Worm (Caenorhabditis elegans) whole organism, L1 larva: ENCODE measurements around the gene tag-340.

ENCODE experiments used
- C04F5.9 ChIP-seq: sonication (generic microtip); optimal IDR thresholded peaks from 2 replicates; lab custom pipeline; 2016; ENCODE audit warnings: missing genetic modification characterization, missing compliant biosample characterization
- C16A3.4 ChIP-seq: fragments of 150-350 bp; optimal IDR thresholded peaks from 2 replicates; lab custom pipeline; 2014; ENCODE audit warnings: missing biosample characterization, missing genetic modification characterization
- ama-1 ChIP-seq: fragments of 150-350 bp; optimal IDR thresholded peaks from 2 replicates; lab custom pipeline; 2014
- blmp-1 ChIP-seq: fragments of 150-350 bp; optimal IDR thresholded peaks from 2 replicates; lab custom pipeline; 2014; ENCODE audit warnings: missing biosample characterization, missing genetic modification characterization
- ceh-63 ChIP-seq: fragments of 200-800 bp; sonication (Bioruptor generic); optimal IDR thresholded peaks from 2 replicates; lab custom pipeline; 2018; ENCODE audit warnings: mild to moderate bottlenecking, missing genetic modification characterization, missing compliant biosample characterization
- ceh-8 ChIP-seq: fragments of 200-800 bp; sonication (Bioruptor generic); optimal IDR thresholded peaks from 2 replicates; lab custom pipeline; 2018; ENCODE audit warnings: mild to moderate bottlenecking, missing genetic modification characterization, moderate library complexity, missing compliant biosample characterization
- ceh-88 ChIP-seq: fragments of 200-800 bp; sonication (Bioruptor generic); IDR thresholded peaks from 2 replicates; pipeline ENCODE4 v1.3.6; 2022; ENCODE audit warnings: missing genetic modification characterization, missing compliant biosample characterization
- ceh-90 ChIP-seq: sonication (generic microtip); optimal IDR thresholded peaks from 2 replicates; lab custom pipeline; 2016; ENCODE audit warnings: missing genetic modification characterization, missing compliant biosample characterization
- ces-1 ChIP-seq: fragments of 150-350 bp; optimal IDR thresholded peaks from 2 replicates; lab custom pipeline; 2014; ENCODE audit warnings: missing biosample characterization, missing genetic modification reagents, missing genetic modification characterization
- dpl-1 ChIP-seq, 3 experiments: fragments of 150-350 bp in 2 of 3; sonication (generic microtip) in 1 of 3; optimal IDR thresholded peaks; 2 replicates each; lab custom pipeline; 2014 to 2017; ENCODE audit warnings: missing biosample characterization in 3 of 3, missing genetic modification characterization in 3 of 3, missing genetic modification reagents in 3 of 3
- dsc-1 ChIP-seq: sonication (generic microtip); optimal IDR thresholded peaks from 2 replicates; lab custom pipeline; 2016; ENCODE audit warnings: mild to moderate bottlenecking, missing genetic modification characterization, missing compliant biosample characterization
- efl-1 ChIP-seq, 4 experiments: fragments of 150-350 bp; optimal IDR thresholded peaks in 3 of 4; peaks in 1 of 4; 1 replicate in 1 of 4; 2 replicates in 3 of 4; lab custom pipeline; 2014; ENCODE audit warnings: missing biosample characterization in 2 of 4, missing genetic modification characterization in 2 of 4, missing genetic modification reagents in 2 of 4
- efl-3 ChIP-seq: fragments of 200-800 bp; sonication (Bioruptor generic); optimal IDR thresholded peaks from 2 replicates; lab custom pipeline; 2018; ENCODE audit warnings: mild to moderate bottlenecking, missing genetic modification characterization, missing compliant biosample characterization
- egl-13 ChIP-seq: sonication (generic microtip); optimal IDR thresholded peaks from 2 replicates; lab custom pipeline; 2016; ENCODE audit warnings: missing genotype, missing genetic modification reagents, missing genetic modification characterization, missing compliant biosample characterization
- ets-5 ChIP-seq: fragments of 200-800 bp; sonication (Bioruptor generic); IDR thresholded peaks from 2 replicates; pipeline ENCODE4 v1.3.6; 2022; ENCODE audit warnings: missing genetic modification characterization, missing compliant biosample characterization
- fkh-10 ChIP-seq: sonication (generic microtip); optimal IDR thresholded peaks from 2 replicates; lab custom pipeline; 2017; ENCODE audit warnings: missing biosample characterization, missing genetic modification reagents, missing genetic modification characterization
- fkh-8 ChIP-seq: sonication (generic microtip); optimal IDR thresholded peaks from 2 replicates; lab custom pipeline; 2016; ENCODE audit warnings: mild to moderate bottlenecking, missing genetic modification characterization, missing compliant biosample characterization
- fos-1 ChIP-seq: fragments of 150-350 bp; optimal IDR thresholded peaks from 2 replicates; lab custom pipeline; 2014; ENCODE audit warnings: missing biosample characterization, missing genetic modification characterization
- grh-1 ChIP-seq: fragments of 200-800 bp; sonication (Bioruptor generic); IDR thresholded peaks from 2 replicates; pipeline ENCODE4 v1.3.6; 2022; ENCODE audit warnings: missing genetic modification reagents, missing genetic modification characterization, missing compliant biosample characterization
- hpl-2 ChIP-seq: fragments of 150-350 bp; optimal IDR thresholded peaks from 2 replicates; lab custom pipeline; 2014; ENCODE audit warnings: missing biosample characterization, missing genetic modification reagents, missing genetic modification characterization
- isw-1 ChIP-seq: fragments of 200-800 bp; sonication (Bioruptor generic); IDR thresholded peaks from 2 replicates; pipeline ENCODE4 v1.3.6; 2022; ENCODE audit warnings: missing genetic modification characterization, missing compliant biosample characterization
- jun-1 ChIP-seq: fragments of 150-350 bp; optimal IDR thresholded peaks from 2 replicates; lab custom pipeline; 2014; ENCODE audit warnings: missing biosample characterization, missing genetic modification reagents, missing genetic modification characterization
- lin-13 ChIP-seq: fragments of 150-350 bp; optimal IDR thresholded peaks from 2 replicates; lab custom pipeline; 2014; ENCODE audit warnings: missing biosample characterization, missing genetic modification reagents, missing genetic modification characterization
- lin-14 ChIP-seq: fragments of 200-800 bp; sonication (Bioruptor generic); optimal IDR thresholded peaks from 2 replicates; lab custom pipeline; 2018; ENCODE audit warnings: mild to moderate bottlenecking, missing genetic modification characterization, moderate library complexity, missing compliant biosample characterization
- lin-39 ChIP-seq: fragments of 150-350 bp; optimal IDR thresholded peaks from 2 replicates; lab custom pipeline; 2014; ENCODE audit warnings: missing biosample characterization, missing genetic modification reagents, missing genetic modification characterization
- lir-3 ChIP-seq: sonication (generic microtip); optimal IDR thresholded peaks from 2 replicates; lab custom pipeline; 2016; ENCODE audit warnings: mild to moderate bottlenecking, missing genetic modification characterization, moderate library complexity, missing compliant biosample characterization; ENCODE audit not compliant: poor library complexity
- mab-9 ChIP-seq: fragments of 200-800 bp; sonication (Bioruptor generic); IDR thresholded peaks from 2 replicates; pipeline ENCODE4 v1.3.6; 2022; ENCODE audit warnings: missing genetic modification reagents, missing genetic modification characterization, missing compliant biosample characterization
- mef-2 ChIP-seq: fragments of 150-350 bp; optimal IDR thresholded peaks from 2 replicates; lab custom pipeline; 2014; ENCODE audit warnings: missing biosample characterization, missing genetic modification characterization
- mep-1 ChIP-seq: fragments of 150-350 bp; optimal IDR thresholded peaks from 2 replicates; lab custom pipeline; 2014; ENCODE audit warnings: missing biosample characterization, missing genetic modification characterization
- nhr-12 ChIP-seq: sonication (generic microtip); optimal IDR thresholded peaks from 2 replicates; lab custom pipeline; 2017; ENCODE audit warnings: missing biosample characterization, missing genetic modification characterization
- nhr-20 ChIP-seq: sonication (generic microtip); optimal IDR thresholded peaks from 2 replicates; lab custom pipeline; 2016; ENCODE audit warnings: mild to moderate bottlenecking, missing genetic modification characterization, missing compliant biosample characterization
- nhr-28 ChIP-seq: fragments of 150-350 bp; optimal IDR thresholded peaks from 2 replicates; lab custom pipeline; 2014; ENCODE audit warnings: missing biosample characterization, missing genetic modification characterization
- nhr-47 ChIP-seq: sonication (generic microtip); optimal IDR thresholded peaks from 2 replicates; lab custom pipeline; 2016; ENCODE audit warnings: mild to moderate bottlenecking, missing genetic modification characterization, moderate library complexity, missing compliant biosample characterization
- nhr-71 ChIP-seq: sonication (generic microtip); optimal IDR thresholded peaks from 2 replicates; lab custom pipeline; 2016; ENCODE audit warnings: mild to moderate bottlenecking, missing genetic modification characterization, moderate library complexity, missing compliant biosample characterization
- nhr-76 ChIP-seq: sonication (generic microtip); optimal IDR thresholded peaks from 2 replicates; lab custom pipeline; 2017; ENCODE audit warnings: missing biosample characterization, missing genetic modification characterization
- nhr-77 ChIP-seq: fragments of 150-350 bp; optimal IDR thresholded peaks from 2 replicates; lab custom pipeline; 2014; ENCODE audit warnings: missing biosample characterization, missing genetic modification characterization
- nhr-85 ChIP-seq: sonication (generic microtip); peaks from one replicate; lab custom pipeline; 2016; ENCODE audit warnings: missing genetic modification characterization, inconsistent platforms, missing compliant biosample characterization
- pag-3 ChIP-seq: sonication (generic microtip); optimal IDR thresholded peaks from 2 replicates; lab custom pipeline; 2017; ENCODE audit warnings: missing genetic modification characterization, mild to moderate bottlenecking, missing compliant biosample characterization, antibody characterized with exemption, borderline replicate concordance; ENCODE audit not compliant: insufficient read depth
- pax-3 ChIP-seq: fragments of 200-800 bp; sonication (Bioruptor generic); optimal IDR thresholded peaks from 2 replicates; lab custom pipeline; 2018; ENCODE audit warnings: mild to moderate bottlenecking, missing genetic modification characterization, moderate library complexity, missing compliant biosample characterization
- skn-1 ChIP-seq: fragments of 150-350 bp; optimal IDR thresholded peaks from 2 replicates; lab custom pipeline; 2014; ENCODE audit warnings: missing biosample characterization, missing genetic modification characterization
- snpc-4 ChIP-seq: fragments of 150-350 bp; optimal IDR thresholded peaks from 2 replicates; lab custom pipeline; 2014; ENCODE audit warnings: missing biosample characterization, missing genetic modification characterization
- snu-23 ChIP-seq: sonication (generic microtip); optimal IDR thresholded peaks from 2 replicates; lab custom pipeline; 2016; ENCODE audit warnings: missing genetic modification characterization, missing compliant biosample characterization
- sox-4 ChIP-seq: sonication (generic microtip); optimal IDR thresholded peaks from 2 replicates; lab custom pipeline; 2016; ENCODE audit warnings: missing genetic modification characterization, missing compliant biosample characterization
- swsn-7 ChIP-seq: sonication (generic microtip); optimal IDR thresholded peaks from 2 replicates; lab custom pipeline; 2016; ENCODE audit warnings: missing genetic modification characterization, missing compliant biosample characterization
- tbx-2 ChIP-seq: sonication (generic microtip); optimal IDR thresholded peaks from 2 replicates; lab custom pipeline; 2016; ENCODE audit warnings: missing genetic modification characterization, missing compliant biosample characterization
- unc-62 ChIP-seq: fragments of 150-350 bp; optimal IDR thresholded peaks from 2 replicates; lab custom pipeline; 2014; ENCODE audit warnings: missing biosample characterization, missing genetic modification reagents, missing genetic modification characterization
- unc-86 ChIP-seq: sonication (generic microtip); optimal IDR thresholded peaks from 2 replicates; lab custom pipeline; 2016; ENCODE audit warnings: missing genetic modification characterization, missing compliant biosample characterization
- zip-4 ChIP-seq: fragments of 200-800 bp; sonication (Bioruptor generic); optimal IDR thresholded peaks from 2 replicates; lab custom pipeline; 2018; ENCODE audit warnings: mild to moderate bottlenecking, missing genetic modification characterization, moderate library complexity, missing compliant biosample characterization
- ztf-11 ChIP-seq, 2 experiments: sonication (generic microtip); optimal IDR thresholded peaks; 2 replicates each; lab custom pipeline; 2016 to 2017; ENCODE audit warnings: missing genetic modification characterization in 2 of 2, missing biosample characterization in 1 of 2, missing compliant biosample characterization in 1 of 2

The tag-340 gene

DNA sequence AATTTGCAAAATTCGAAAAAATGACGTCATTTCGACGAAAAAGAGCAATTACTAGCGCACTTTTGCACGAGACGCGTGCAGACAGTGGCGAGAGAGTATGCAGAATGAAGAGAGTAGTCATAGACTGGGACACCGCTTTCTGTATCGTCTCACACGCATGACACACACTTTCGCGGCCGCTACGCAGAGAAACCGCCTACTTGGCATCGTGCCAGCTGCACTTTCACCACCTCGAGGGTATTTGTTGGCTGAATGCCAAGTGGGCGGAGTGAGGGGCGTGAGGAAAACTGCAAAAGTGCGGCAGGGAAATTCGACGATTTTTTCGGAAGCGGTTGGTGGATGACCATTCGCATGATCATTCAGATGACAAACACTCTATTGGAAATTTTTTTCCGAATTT is 580 bp upstream of the tag-340 start (continued):
- peak; percentile 100 for TF ChIP-seq egl-13 (tag; lab: Kevin White, UChicago)

DNA sequence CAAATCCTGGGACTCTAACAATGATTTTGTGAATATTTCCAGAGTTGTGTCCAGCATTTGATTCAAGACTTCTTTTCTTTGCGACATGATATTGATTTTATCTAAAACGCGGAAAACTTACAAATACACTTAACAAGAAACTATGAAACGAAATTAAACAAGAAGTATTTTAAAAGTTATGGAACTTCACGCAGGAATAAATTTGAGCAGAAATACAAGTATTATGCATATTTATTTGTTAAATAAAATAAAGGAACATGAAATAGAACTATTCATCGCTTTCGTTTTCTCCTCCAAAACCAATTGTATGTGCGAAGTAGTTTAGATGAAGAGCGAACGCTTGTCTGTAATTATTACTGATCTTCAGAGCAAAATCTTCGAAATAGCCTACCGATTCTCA is 3.5 kb downstream of the tag-340 start, which contains the start of gene kbp-2:
kbp-2 (minus strand) TSS at position 101 of the 400 bp plus-strand sequence.
- TF ChIP-seq blmp-1 (tag; lab: Kevin White, UChicago) (no peak), tbx-2 (no peak), mab-9 (no peak), efl-1 (optimal IDR thresholded peaks at IDR 0.05; lab: Kevin White, UChicago) (no peak), efl-1 (GFP tag; optimal IDR thresholded peaks at IDR 0.05 in 1 of 2; lab: Kevin White, UChicago) (no peak), egl-13 (tag; lab: Kevin White, UChicago) (no peak), sox-4 (no peak), mep-1 (no peak)
- TF ChIP-seq, all 84 proteins: peak for 0

DNA sequence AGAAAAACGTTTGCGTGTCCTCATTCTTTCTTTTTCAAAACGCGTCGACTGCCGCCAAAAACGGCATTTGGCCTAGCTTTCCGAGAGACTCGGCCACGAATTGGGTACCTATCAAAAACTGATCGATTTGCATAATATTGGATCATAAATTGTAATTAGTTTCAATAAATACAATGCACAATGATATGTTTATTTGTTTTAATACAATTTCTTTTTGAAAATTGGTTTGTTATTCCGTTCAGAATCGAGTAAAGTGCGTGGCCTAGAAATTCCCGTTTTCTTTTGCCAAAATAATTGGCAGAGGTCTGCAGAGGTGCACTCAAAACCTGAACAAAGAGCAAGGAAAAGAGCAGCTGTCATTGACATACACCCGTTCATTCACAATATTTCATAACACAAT is 5.1 kb downstream of the tag-340 start, which contains the start of gene F26F4.8:
F26F4.8 (minus strand) TSS at position 69 of the 400 bp plus-strand sequence.
- TF ChIP-seq mef-2 (tag; lab: Kevin White, UChicago) (no peak), nhr-76 (tag; lab: Kevin White, UChicago) (no peak), dpl-1 (GFP tag; optimal IDR thresholded peaks at IDR 0.05; lab: Kevin White, UChicago) (peak; percentile 52 to 84 (median 73)), pag-3 (tag; lab: Kevin White, UChicago) (peak; percentile 73), C16A3.4 (tag; lab: Kevin White, UChicago) (no peak), nhr-77 (tag; lab: Kevin White, UChicago) (no peak), swsn-7 (peak; percentile 19), ets-5 (GFP tag; lab: Robert Waterston, UW) (no peak), hpl-2 (GFP tag; lab: Kevin White, UChicago) (no peak), lin-13 (no peak), ces-1 (GFP tag; lab: Kevin White, UChicago) (no peak), nhr-12 (no peak), fkh-10 (no peak), grh-1 (GFP tag; lab: Robert Waterston, UW) (no peak), unc-62 (GFP tag; lab: Kevin White, UChicago) (no peak), C04F5.9 (tag; lab: Kevin White, UChicago) (peak; percentile 59), pax-3 (tag; lab: Kevin White, UChicago) (peak; percentile 69), isw-1 (GFP tag; lab: Robert Waterston, UW) (peak; percentile 37), efl-3 (no peak), snu-23 (GFP tag; lab: Kevin White, UChicago) (peak; percentile 26), mep-1 (peak; percentile 39), skn-1 (tag; lab: Kevin White, UChicago) (no peak), unc-86 (peak; percentile 26), ceh-8 (GFP tag; lab: Kevin White, UChicago) (no peak), ama-1 (no peak), lir-3 (tag; lab: Kevin White, UChicago) (peak; percentile 82), nhr-47 (peak; percentile 66), fkh-8 (tag; lab: Kevin White, UChicago) (peak; percentile 57), snpc-4 (tag; lab: Kevin White, UChicago) (peak; percentile 16), ztf-11 (tag; optimal IDR thresholded peaks at IDR 0.05; lab: Kevin White, UChicago) (peak in 1 of 2 experiments; percentile 68), jun-1 (no peak), ceh-88 (GFP tag; lab: Robert Waterston, UW) (no peak), nhr-71 (tag; lab: Kevin White, UChicago) (peak; percentile 68), ceh-90 (tag; lab: Kevin White, UChicago) (peak; percentile 94), dsc-1 (tag; lab: Kevin White, UChicago) (peak; percentile 53), zip-4 (GFP tag; lab: Kevin White, UChicago) (no peak), lin-39 (tag; lab: Kevin White, UChicago) (no peak), nhr-85 (tag; lab: Kevin White, UChicago) (peak; percentile 69), nhr-28 (tag; lab: Kevin White, UChicago) (no peak), nhr-20 (tag; lab: Kevin White, UChicago) (peak; percentile 46), ceh-63 (GFP tag; lab: Kevin White, UChicago) (no peak), fos-1 (tag; lab: Kevin White, UChicago) (no peak), efl-1 (optimal IDR thresholded peaks at IDR 0.05; lab: Kevin White, UChicago) (peak; percentile 61 to 76), efl-1 (GFP tag; optimal IDR thresholded peaks at IDR 0.05 in 1 of 2; lab: Kevin White, UChicago) (peak; percentile 84 to 98), lin-14 (GFP tag; lab: Kevin White, UChicago) (peak; percentile 64)
